Fruit fly (Drosophila melanogaster) whole organism, prepupa: ENCODE data around the gene CG46512.
"Not testable (repeated sequence)": the region's sequence is repeated elsewhere in the genome, so short reads cannot be mapped to it uniquely, and the experiment has no call there.

ENCODE experiments used
- Blimp-1 ChIP-seq: fragments of 200-800 bp; sonication (Bioruptor generic); optimal IDR thresholded peaks from 3 replicates; lab custom pipeline; 2017; ENCODE audit warnings: missing biosample characterization, missing genetic modification characterization, mild to moderate bottlenecking, moderate library complexity, missing genetic modification reagents
- CG10669 ChIP-seq: fragments of 200-800 bp; sonication (Bioruptor generic); optimal IDR thresholded peaks from 3 replicates; lab custom pipeline; 2018; ENCODE audit warnings: missing biosample characterization, mild to moderate bottlenecking, missing genetic modification characterization, moderate library complexity
- CG15336 ChIP-seq: fragments of 200-800 bp; sonication (Bioruptor generic); IDR thresholded peaks from 2 replicates; pipeline ENCODE4 v1.3.6; 2022; ENCODE audit warnings: missing biosample characterization, missing genetic modification characterization
- CG4318 ChIP-seq: fragments of 200-800 bp; sonication (Bioruptor generic); optimal IDR thresholded peaks from 3 replicates; lab custom pipeline; 2017; ENCODE audit warnings: missing biosample characterization, mild to moderate bottlenecking, missing genetic modification characterization
- CG6276 ChIP-seq: fragments of 200-800 bp; sonication (Bioruptor generic); optimal IDR thresholded peaks from 2 replicates; lab custom pipeline; 2017; ENCODE audit warnings: missing biosample characterization, mild to moderate bottlenecking, missing genetic modification characterization
- CG6854 ChIP-seq: fragments of 200-800 bp; sonication (Bioruptor generic); optimal IDR thresholded peaks from 2 replicates; lab custom pipeline; 2017; ENCODE audit warnings: missing biosample characterization, mild to moderate bottlenecking, missing genetic modification characterization
- Met ChIP-seq: fragments of 200-800 bp; sonication (Bioruptor generic); optimal IDR thresholded peaks from 3 replicates; lab custom pipeline; 2016; ENCODE audit warnings: missing biosample characterization, missing genetic modification characterization
- Sox14 ChIP-seq: fragments of 200-800 bp; sonication (Bioruptor generic); optimal IDR thresholded peaks from 3 replicates; lab custom pipeline; 2016; ENCODE audit warnings: missing biosample characterization, missing genetic modification characterization
- dsx ChIP-seq: fragments of 200-800 bp; optimal IDR thresholded peaks from 3 replicates; lab custom pipeline; 2019; ENCODE audit warnings: missing biosample characterization, mild to moderate bottlenecking, missing genetic modification characterization, moderate library complexity; ENCODE audit not compliant: poor library complexity, severe bottlenecking
- lz ChIP-seq: fragments of 200-800 bp; sonication (Bioruptor generic); optimal IDR thresholded peaks from 3 replicates; lab custom pipeline; 2016; ENCODE audit warnings: missing biosample characterization, missing genetic modification characterization

dm6 chrX:22142758-22143157 is 44.4 kb upstream of the CG46512 start, which contains the start of gene CG40813:
- not testable (repeated sequence) for TF ChIP-seq CG10669 (GFP tag; lab: Kevin White, UChicago); CG15336 (GFP tag; lab: Robert Waterston, UW); CG6276; CG4318; Blimp-1; CG6854 (GFP tag; lab: Kevin White, UChicago); Sox14 (GFP tag; lab: Kevin White, UChicago); lz; dsx (GFP tag; lab: Kevin White, UChicago); Met (GFP tag; lab: Kevin White, UChicago)
